Worm (Caenorhabditis elegans) whole organism, early embryonic: ENCODE measurements around the gene dex-1.

Experiments used
- ama-1 ChIP-seq: fragments of 150-350 bp; optimal IDR thresholded peaks from 2 replicates; lab custom pipeline; 2014
- ets-7 ChIP-seq: sonication (generic microtip); optimal IDR thresholded peaks from 2 replicates; lab custom pipeline; 2016; ENCODE audit warnings: missing genotype, missing genetic modification characterization, missing compliant biosample characterization
- hmg-4 ChIP-seq: fragments of 200-800 bp; sonication (Bioruptor generic); optimal IDR thresholded peaks from 2 replicates; lab custom pipeline; 2018; ENCODE audit warnings: mild to moderate bottlenecking, missing genetic modification characterization, missing compliant biosample characterization
- pes-1 ChIP-seq: fragments of 200-800 bp; sonication (Bioruptor generic); IDR thresholded peaks from 2 replicates; pipeline ENCODE4 v1.3.6; 2022; ENCODE audit warnings: missing genetic modification reagents, missing genetic modification characterization, missing compliant biosample characterization
- scrt-1 ChIP-seq: fragments of 200-800 bp; sonication (Bioruptor generic); IDR thresholded peaks from 2 replicates; pipeline ENCODE4 v1.3.6; 2022; ENCODE audit warnings: missing genetic modification characterization, missing compliant biosample characterization
- tbx-11 ChIP-seq: fragments of 200-800 bp; sonication (Bioruptor generic); IDR thresholded peaks from 2 replicates; pipeline ENCODE4 v1.3.6; 2022; ENCODE audit warnings: missing genetic modification characterization, missing compliant biosample characterization
- tra-4 ChIP-seq: sonication (generic microtip); optimal IDR thresholded peaks from 2 replicates; lab custom pipeline; 2017; ENCODE audit warnings: missing genetic modification characterization, missing compliant biosample characterization

ce11 chrIII:5563680-5564079, 37.8 kb downstream of the dex-1 start:
- TF ChIP-seq ama-1 (lab: Kevin White, UChicago) (no peak), tbx-11 (GFP tag; lab: Robert Waterston, UW) (no peak), ets-7 (tag; lab: Kevin White, UChicago) (no peak), tra-4 (tag; lab: Kevin White, UChicago) (no peak), scrt-1 (GFP tag; lab: Robert Waterston, UW) (no peak), pes-1 (GFP tag; lab: Robert Waterston, UW) (no peak), hmg-4 (no peak)
